Fruit fly (Drosophila melanogaster) S2 (cell line): ENCODE measurements around the gene Svil.

Experiments used
- CG8478 ChIP-seq: fragments of >200 bp; optimal IDR thresholded peaks from 2 replicates; lab custom pipeline; 2018
- CTCF ChIP-seq, 2 experiments: fragments of >200 bp; optimal IDR thresholded peaks; 2 replicates each; lab custom pipeline; 2018

DNA sequence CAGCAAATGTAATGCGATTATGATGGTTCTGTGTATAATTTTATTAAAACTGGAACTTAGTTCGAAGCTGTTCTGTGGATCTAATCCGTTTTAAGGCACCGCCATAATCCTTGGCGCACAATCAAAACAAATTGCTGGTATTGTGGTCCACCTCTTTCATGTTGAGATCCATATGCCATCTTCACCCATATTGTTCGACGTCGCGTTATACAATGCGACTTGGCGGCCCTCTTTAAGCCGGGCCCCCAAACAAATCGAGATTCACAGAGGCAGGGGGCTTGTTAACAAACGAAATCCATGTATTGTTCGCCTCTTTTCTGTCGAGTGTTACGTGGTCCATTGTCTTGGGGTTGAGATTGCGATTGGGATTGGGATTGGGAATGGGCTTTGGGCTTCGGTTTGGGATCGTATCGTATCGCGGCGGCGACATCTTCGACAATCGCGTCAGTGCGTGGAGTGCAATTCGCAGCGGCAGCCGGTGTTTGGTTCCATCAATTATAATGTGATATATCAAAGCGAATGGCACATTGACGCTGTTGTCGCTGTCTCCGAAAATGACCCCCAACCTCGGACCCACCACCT lies 59.4 kb downstream of the Svil start:
- TF ChIP-seq CTCF (optimal IDR thresholded peaks at IDR 0.05; lab: Kevin White, UChicago): no peak
- no peak for TF ChIP-seq CG8478 (lab: Kevin White, UChicago)
